ENCODE assay signal across 1 fruit fly cellular context in the genomic region with DNA sequence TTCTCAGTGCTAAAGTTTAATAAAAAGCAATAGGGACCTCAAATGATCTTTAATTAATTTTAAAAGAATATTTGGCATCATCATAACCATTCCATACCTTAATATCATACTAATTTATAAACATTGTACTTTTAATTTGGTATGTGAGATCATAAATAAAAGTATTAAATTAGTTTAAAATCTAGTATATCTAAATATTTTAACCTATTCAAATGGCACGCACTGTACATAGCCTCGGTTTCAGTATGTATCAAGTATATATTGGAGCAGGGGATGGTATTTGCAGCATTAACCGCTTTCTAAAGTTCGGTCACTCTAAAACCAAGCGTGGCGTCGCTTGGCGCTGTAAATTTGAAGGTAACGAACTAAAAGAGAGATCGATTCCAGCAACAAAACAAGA.
TF ChIP-seq lines count a peak whose summit lies in the region.

TSS of gene pav (plus strand) at position 307 of the 400 bp plus-strand sequence.

TF ChIP-seq in whole organism, embryonic, 481 proteins besides CTCF, POLR2A, EP300 and RAD21 (continued from another document and continues in another):
- TF ChIP-seq Ada2b (GFP tag; IDR thresholded peaks at IDR 0.05; lab: Robert Waterston, UW): peak; percentile 56
- TF ChIP-seq slbo (GFP tag; IDR thresholded peaks at IDR 0.05; lab: Robert Waterston, UW): peak; percentile 40; the same call in 1 of the 2 replicates
- peak; percentile 61 for TF ChIP-seq trem (tag; optimal IDR thresholded peaks at IDR 0.05; lab: Kevin White, UChicago)
- no peak for TF ChIP-seq CG7745 (tag; optimal IDR thresholded peaks at IDR 0.05; lab: Kevin White, UChicago)
- TF ChIP-seq Atf3 (GFP tag; optimal IDR thresholded peaks at IDR 0.05; lab: Kevin White, UChicago): no peak
- 0 out of 2 replicates have a peak, but pooled peaks have one; percentile 18 for TF ChIP-seq CG1024 (GFP tag; IDR thresholded peaks at IDR 0.05; lab: Robert Waterston, UW)
- no peak for TF ChIP-seq gcm2 (GFP tag; optimal IDR thresholded peaks at IDR 0.05; lab: Kevin White, UChicago)
- no peak for TF ChIP-seq Doc2 (GFP tag; IDR thresholded peaks at IDR 0.05; lab: Robert Waterston, UW)
- TF ChIP-seq Hr39 (optimal IDR thresholded peaks at IDR 0.05; lab: Kevin White, UChicago): no peak
- peak; percentile 51 for TF ChIP-seq dm (GFP tag; optimal IDR thresholded peaks at IDR 0.05; lab: Kevin White, UChicago)
- no peak for TF ChIP-seq mirr (GFP tag; optimal IDR thresholded peaks at IDR 0.05; lab: Kevin White, UChicago)
- TF ChIP-seq Adf1 (GFP tag; IDR thresholded peaks at IDR 0.05; lab: Robert Waterston, UW): 0 out of 2 replicates have a peak, but pooled peaks have one; percentile 19
- TF ChIP-seq CG16815 (GFP tag; optimal IDR thresholded peaks at IDR 0.05; lab: Kevin White, UChicago): no peak
- TF ChIP-seq CG8281 (tag; optimal IDR thresholded peaks at IDR 0.05; lab: Kevin White, UChicago): no peak
- no peak for TF ChIP-seq inv (GFP tag; IDR thresholded peaks at IDR 0.05; lab: Robert Waterston, UW; ENCODE audit: partially characterized antibody)
- no peak for TF ChIP-seq corto (GFP tag; optimal IDR thresholded peaks at IDR 0.05; lab: Kevin White, UChicago)
- TF ChIP-seq gfzf (GFP tag; optimal IDR thresholded peaks at IDR 0.05; lab: Kevin White, UChicago): peak; percentile 83
- TF ChIP-seq CG32532 (GFP tag; IDR thresholded peaks at IDR 0.05; lab: Robert Waterston, UW): peak; percentile 82
- TF ChIP-seq CG8944 (GFP tag; optimal IDR thresholded peaks at IDR 0.05; lab: Kevin White, UChicago): no peak
- TF ChIP-seq Bdp1 (GFP tag; optimal IDR thresholded peaks at IDR 0.05; lab: Kevin White, UChicago): no peak
- TF ChIP-seq tx (GFP tag; optimal IDR thresholded peaks at IDR 0.05; lab: Kevin White, UChicago): no peak
- TF ChIP-seq CG31365 (tag; optimal IDR thresholded peaks at IDR 0.05; lab: Kevin White, UChicago): no peak
- TF ChIP-seq CG31224 (GFP tag; IDR thresholded peaks at IDR 0.05; lab: Robert Waterston, UW): no peak
- TF ChIP-seq CG1603 (tag; optimal IDR thresholded peaks at IDR 0.05; lab: Kevin White, UChicago): no peak
- TF ChIP-seq kay (GFP tag; optimal IDR thresholded peaks at IDR 0.05; lab: Kevin White, UChicago): no peak
- TF ChIP-seq CG8478 (optimal IDR thresholded peaks at IDR 0.05; lab: Kevin White, UChicago): no peak
- TF ChIP-seq CG33213 (GFP tag; optimal IDR thresholded peaks at IDR 0.05; lab: Kevin White, UChicago): no peak
- peak; percentile 4; the same call in 1 of the 2 replicates for TF ChIP-seq CG6689 (GFP tag; IDR thresholded peaks at IDR 0.05; lab: Robert Waterston, UW)
- no peak for TF ChIP-seq CG15269 (tag; optimal IDR thresholded peaks at IDR 0.05; lab: Kevin White, UChicago)
- TF ChIP-seq zf30C (GFP tag; optimal IDR thresholded peaks at IDR 0.05; lab: Kevin White, UChicago): no peak
- no peak for TF ChIP-seq CG4328 (GFP tag; optimal IDR thresholded peaks at IDR 0.05; lab: Kevin White, UChicago)
- TF ChIP-seq chn (GFP tag; optimal IDR thresholded peaks at IDR 0.05; lab: Kevin White, UChicago): no peak
- no peak for TF ChIP-seq CG7556 (GFP tag; optimal IDR thresholded peaks at IDR 0.05; lab: Kevin White, UChicago)
- TF ChIP-seq toy (GFP tag; IDR thresholded peaks at IDR 0.05; lab: Robert Waterston, UW): no peak
- peak; percentile 9 for TF ChIP-seq Elba2 (GFP tag; optimal IDR thresholded peaks at IDR 0.05; lab: Kevin White, UChicago)
- TF ChIP-seq CG17385 (GFP tag; optimal IDR thresholded peaks at IDR 0.05; lab: Kevin White, UChicago): no peak
- no peak for TF ChIP-seq luna (GFP tag; optimal IDR thresholded peaks at IDR 0.05; lab: Kevin White, UChicago)
- no peak for TF ChIP-seq Spps (tag; optimal IDR thresholded peaks at IDR 0.05; lab: Kevin White, UChicago)
- peak; percentile 41 for TF ChIP-seq CG2120 (GFP tag; optimal IDR thresholded peaks at IDR 0.05; lab: Kevin White, UChicago)
- TF ChIP-seq Stat92E (GFP tag; optimal IDR thresholded peaks at IDR 0.05; lab: Kevin White, UChicago): peak in 1 of 3 experiments; percentile 42
- TF ChIP-seq CG3407 (GFP tag; optimal IDR thresholded peaks at IDR 0.05; lab: Kevin White, UChicago): no peak
- peak in 1 of 2 experiments; percentile 41 for TF ChIP-seq bsh (GFP tag; optimal IDR thresholded peaks at IDR 0.05; lab: Kevin White, UChicago)
- TF ChIP-seq Xbp1 (GFP tag; optimal IDR thresholded peaks at IDR 0.05; lab: Kevin White, UChicago): peak; percentile 40
- peak; percentile 39; the same call in 1 of the 2 replicates for TF ChIP-seq Taf1 (GFP tag; IDR thresholded peaks at IDR 0.05; lab: Robert Waterston, UW)
- TF ChIP-seq gro (GFP tag; optimal IDR thresholded peaks at IDR 0.05; lab: Kevin White, UChicago): no peak
- TF ChIP-seq CG18764 (GFP tag; optimal IDR thresholded peaks at IDR 0.05; lab: Kevin White, UChicago): no peak
- TF ChIP-seq odd (GFP tag; optimal IDR thresholded peaks at IDR 0.05; lab: Kevin White, UChicago): no peak
- TF ChIP-seq org-1 (GFP tag; optimal IDR thresholded peaks at IDR 0.05; lab: Kevin White, UChicago): no peak
- TF ChIP-seq Fer1 (GFP tag; optimal IDR thresholded peaks at IDR 0.05; lab: Kevin White, UChicago): no peak
- TF ChIP-seq prd (optimal IDR thresholded peaks at IDR 0.05; lab: Kevin White, UChicago): no peak
- peak; percentile 67 for TF ChIP-seq prd (GFP tag; IDR thresholded peaks at IDR 0.05; lab: Robert Waterston, UW)
- no peak for TF ChIP-seq Poxn (GFP tag; IDR thresholded peaks at IDR 0.05; lab: Robert Waterston, UW)
- TF ChIP-seq CG14710 (tag; optimal IDR thresholded peaks at IDR 0.05; lab: Kevin White, UChicago): peak; percentile 65
- TF ChIP-seq Ravus (GFP tag; IDR thresholded peaks at IDR 0.05; lab: Robert Waterston, UW): no peak
- no peak for TF ChIP-seq CG11504 (tag; optimal IDR thresholded peaks at IDR 0.05; lab: Kevin White, UChicago)
- TF ChIP-seq sens (GFP tag; lab: Kevin White, UChicago): no peak
- TF ChIP-seq pita (GFP tag; optimal IDR thresholded peaks at IDR 0.05; lab: Kevin White, UChicago): no peak
- no peak for TF ChIP-seq CG6791 (GFP tag; IDR thresholded peaks at IDR 0.05; lab: Robert Waterston, UW; ENCODE audit: partially characterized antibody)
- TF ChIP-seq lilli (GFP tag; optimal IDR thresholded peaks at IDR 0.05; lab: Kevin White, UChicago): peak; percentile 16
- peak; percentile 66 for TF ChIP-seq CG8924 (tag; optimal IDR thresholded peaks at IDR 0.05; lab: Kevin White, UChicago)
- TF ChIP-seq Fer3 (tag; optimal IDR thresholded peaks at IDR 0.05; lab: Kevin White, UChicago): no peak
- TF ChIP-seq sc (optimal IDR thresholded peaks at IDR 0.05; lab: Kevin White, UChicago): no peak
- TF ChIP-seq sc (GFP tag; optimal IDR thresholded peaks at IDR 0.05; lab: Kevin White, UChicago): no peak
- no peak for TF ChIP-seq CG32767 (GFP tag; IDR thresholded peaks at IDR 0.05; lab: Robert Waterston, UW)
- no peak for TF ChIP-seq psq (GFP tag; optimal IDR thresholded peaks at IDR 0.05; lab: Kevin White, UChicago)
- TF ChIP-seq CG7786 (GFP tag; optimal IDR thresholded peaks at IDR 0.05; lab: Kevin White, UChicago): no peak
- TF ChIP-seq Pdp1 (GFP tag; optimal IDR thresholded peaks at IDR 0.05; lab: Kevin White, UChicago): no peak
- 0 out of 3 replicates have a peak, but pooled peaks have one; percentile 31 for TF ChIP-seq CG11456 (GFP tag; IDR thresholded peaks at IDR 0.05; lab: Robert Waterston, UW)
- TF ChIP-seq Lpt (GFP tag; optimal IDR thresholded peaks at IDR 0.05; lab: Kevin White, UChicago): no peak
- no peak for TF ChIP-seq Neu2 (GFP tag; optimal IDR thresholded peaks at IDR 0.05; lab: Kevin White, UChicago; ENCODE audit: borderline replicate concordance)
- peak; percentile 39 for TF ChIP-seq stwl (tag; optimal IDR thresholded peaks at IDR 0.05; lab: Kevin White, UChicago)
- peak; percentile 79 for TF ChIP-seq CG9797 (GFP tag; optimal IDR thresholded peaks at IDR 0.05; lab: Kevin White, UChicago)
- peak; percentile 30 for TF ChIP-seq CG10366 (GFP tag; IDR thresholded peaks at IDR 0.05; lab: Robert Waterston, UW)
- TF ChIP-seq CG12299 (tag; optimal IDR thresholded peaks at IDR 0.05; lab: Kevin White, UChicago): peak; percentile 6
- TF ChIP-seq ERR (GFP tag; optimal IDR thresholded peaks at IDR 0.05; lab: Kevin White, UChicago): no peak
- no peak for TF ChIP-seq fd3F (GFP tag; optimal IDR thresholded peaks at IDR 0.05; lab: Kevin White, UChicago)
- no peak for TF ChIP-seq fu2 (GFP tag; optimal IDR thresholded peaks at IDR 0.05; lab: Kevin White, UChicago)
- TF ChIP-seq CG10979 (tag; optimal IDR thresholded peaks at IDR 0.05; lab: Kevin White, UChicago): peak; percentile 41
- no peak for TF ChIP-seq vfl (GFP tag; optimal IDR thresholded peaks at IDR 0.05; lab: Kevin White, UChicago)
- TF ChIP-seq CG15011 (GFP tag; optimal IDR thresholded peaks at IDR 0.05; lab: Kevin White, UChicago): no peak
- peak; percentile 38; the same call in 1 of the 3 replicates for TF ChIP-seq ase (GFP tag; IDR thresholded peaks at IDR 0.05; lab: Robert Waterston, UW)
- peak; percentile 5 for TF ChIP-seq CG3995 (GFP tag; optimal IDR thresholded peaks at IDR 0.05; lab: Kevin White, UChicago)
- TF ChIP-seq CG14014 (GFP tag; IDR thresholded peaks at IDR 0.05; lab: Robert Waterston, UW): peak; percentile 47; the same call in 1 of the 2 replicates
- TF ChIP-seq cad (GFP tag; optimal IDR thresholded peaks at IDR 0.05; lab: Kevin White, UChicago): no peak
- no peak for TF ChIP-seq gt (GFP tag; IDR thresholded peaks at IDR 0.05; lab: Robert Waterston, UW)
- TF ChIP-seq CG3281 (GFP tag; optimal IDR thresholded peaks at IDR 0.05; lab: Kevin White, UChicago): no peak
- no peak for TF ChIP-seq BtbVII (GFP tag; optimal IDR thresholded peaks at IDR 0.05; lab: Kevin White, UChicago)
- TF ChIP-seq Dbx (GFP tag; IDR thresholded peaks at IDR 0.05; lab: Robert Waterston, UW): peak; percentile 35; the same call in 1 of the 3 replicates
- TF ChIP-seq CG10147 (GFP tag; optimal IDR thresholded peaks at IDR 0.05; lab: Kevin White, UChicago): no peak
- peak; percentile 32; the same call in 1 of the 3 replicates for TF ChIP-seq H15 (GFP tag; IDR thresholded peaks at IDR 0.05; lab: Robert Waterston, UW)
- TF ChIP-seq Optix (GFP tag; IDR thresholded peaks at IDR 0.05; lab: Robert Waterston, UW): no peak
- no peak for TF ChIP-seq jing (GFP tag; optimal IDR thresholded peaks at IDR 0.05; lab: Kevin White, UChicago)
- no peak for TF ChIP-seq tup (GFP tag; optimal IDR thresholded peaks at IDR 0.05; lab: Kevin White, UChicago)
- peak; percentile 61 for TF ChIP-seq CG10267 (tag; optimal IDR thresholded peaks at IDR 0.05; lab: Kevin White, UChicago)
- TF ChIP-seq sr (GFP tag; IDR thresholded peaks at IDR 0.05; lab: Robert Waterston, UW): no peak
- TF ChIP-seq CG1832 (GFP tag; optimal IDR thresholded peaks at IDR 0.05; lab: Kevin White, UChicago): no peak
- peak; percentile 46 for TF ChIP-seq MESR4 (GFP tag; optimal IDR thresholded peaks at IDR 0.05; lab: Kevin White, UChicago)
- TF ChIP-seq CG9876 (GFP tag; optimal IDR thresholded peaks at IDR 0.05; lab: Kevin White, UChicago): no peak
- no peak for TF ChIP-seq CG12744 (GFP tag; optimal IDR thresholded peaks at IDR 0.05; lab: Kevin White, UChicago)
- no peak for TF ChIP-seq CG7928 (GFP tag; optimal IDR thresholded peaks at IDR 0.05; lab: Kevin White, UChicago)
- TF ChIP-seq Mes4 (GFP tag; optimal IDR thresholded peaks at IDR 0.05; lab: Kevin White, UChicago): no peak
- TF ChIP-seq yki (optimal IDR thresholded peaks at IDR 0.05; lab: Kevin White, UChicago): no peak
- TF ChIP-seq Sry-δ (GFP tag; optimal IDR thresholded peaks at IDR 0.05; lab: Kevin White, UChicago): no peak
- TF ChIP-seq salm (tag; optimal IDR thresholded peaks at IDR 0.05; lab: Kevin White, UChicago): no peak
- peak; percentile 73 for TF ChIP-seq CG12391 (tag; optimal IDR thresholded peaks at IDR 0.05; lab: Kevin White, UChicago)
- TF ChIP-seq CG18476 (GFP tag; optimal IDR thresholded peaks at IDR 0.05; lab: Kevin White, UChicago): peak; percentile 16
- TF ChIP-seq jumu (GFP tag; optimal IDR thresholded peaks at IDR 0.05; lab: Kevin White, UChicago): no peak
- TF ChIP-seq Jarid2 (GFP tag; optimal IDR thresholded peaks at IDR 0.05; lab: Kevin White, UChicago): no peak
- no peak for TF ChIP-seq CG8290 (GFP tag; optimal IDR thresholded peaks at IDR 0.05; lab: Kevin White, UChicago)
- no peak for TF ChIP-seq CG8290 (tag; optimal IDR thresholded peaks at IDR 0.05; lab: Kevin White, UChicago)
- no peak for TF ChIP-seq sug (tag; optimal IDR thresholded peaks at IDR 0.05; lab: Kevin White, UChicago)
- TF ChIP-seq fd64A (GFP tag; optimal IDR thresholded peaks at IDR 0.05; lab: Kevin White, UChicago): no peak
- TF ChIP-seq so (GFP tag; IDR thresholded peaks at IDR 0.05; lab: Robert Waterston, UW): peak; percentile 47; the same call in 1 of the 3 replicates
- 0 out of 3 replicates have a peak, but pooled peaks have one; percentile 29 for TF ChIP-seq CG34422 (GFP tag; IDR thresholded peaks at IDR 0.05; lab: Robert Waterston, UW)
- no peak for TF ChIP-seq CG10274 (GFP tag; optimal IDR thresholded peaks at IDR 0.05; lab: Kevin White, UChicago)
- TF ChIP-seq Chrac-16 (GFP tag; optimal IDR thresholded peaks at IDR 0.05; lab: Kevin White, UChicago): peak; percentile 14
- TF ChIP-seq CG12104 (GFP tag; optimal IDR thresholded peaks at IDR 0.05; lab: Kevin White, UChicago): peak; percentile 18
- no peak for TF ChIP-seq run (tag; optimal IDR thresholded peaks at IDR 0.05; lab: Kevin White, UChicago)
- 0 out of 2 replicates have a peak, but pooled peaks have one; percentile 26 for TF ChIP-seq al (GFP tag; IDR thresholded peaks at IDR 0.05; lab: Robert Waterston, UW)
- no peak for TF ChIP-seq eve (GFP tag; optimal IDR thresholded peaks at IDR 0.05; lab: Kevin White, UChicago)
- TF ChIP-seq ro (GFP tag; IDR thresholded peaks at IDR 0.05; lab: Robert Waterston, UW): no peak
- TF ChIP-seq B-H1 (GFP tag; IDR thresholded peaks at IDR 0.05; lab: Robert Waterston, UW): peak; percentile 32; the same call in 1 of the 3 replicates
- TF ChIP-seq wek (GFP tag; optimal IDR thresholded peaks at IDR 0.05; lab: Kevin White, UChicago): no peak
- TF ChIP-seq sim (GFP tag; IDR thresholded peaks at IDR 0.05; lab: Robert Waterston, UW): no peak
- no peak for TF ChIP-seq CG18011 (GFP tag; optimal IDR thresholded peaks at IDR 0.05; lab: Kevin White, UChicago)
- TF ChIP-seq tin (GFP tag; optimal IDR thresholded peaks at IDR 0.05; lab: Kevin White, UChicago): peak; percentile 28
- TF ChIP-seq Hand (GFP tag; optimal IDR thresholded peaks at IDR 0.05; lab: Kevin White, UChicago): no peak
- TF ChIP-seq Myb (GFP tag; optimal IDR thresholded peaks at IDR 0.05; lab: Kevin White, UChicago): peak; percentile 39
- TF ChIP-seq kah (GFP tag; optimal IDR thresholded peaks at IDR 0.05; lab: Kevin White, UChicago): no peak
- no peak for TF ChIP-seq bcd (GFP tag; optimal IDR thresholded peaks at IDR 0.05; lab: Kevin White, UChicago)
